Fruit fly (Drosophila melanogaster) whole organism, wandering third instar larva: ENCODE measurements around the gene CG10561.
A peak's percentile ranks its signal among the peaks of the same experiment; 100 is the strongest.

Source experiments
- Abd-B ChIP-seq: fragments of >200 bp; optimal IDR thresholded peaks from 2 replicates; lab custom pipeline; 2017; ENCODE audit warnings: missing biosample characterization, missing genetic modification characterization
- CG32264 ChIP-seq: fragments of 200-800 bp; sonication (Bioruptor generic); optimal IDR thresholded peaks from 2 replicates; lab custom pipeline; 2016; ENCODE audit warnings: missing biosample characterization, missing genetic modification characterization
- CG9705 ChIP-seq: fragments of 200-800 bp; sonication (Bioruptor generic); optimal IDR thresholded peaks from 2 replicates; lab custom pipeline; 2018; ENCODE audit warnings: missing biosample characterization, mild to moderate bottlenecking, missing genetic modification characterization
- CrebA ChIP-seq: fragments of 200-800 bp; sonication (Bioruptor generic); optimal IDR thresholded peaks from 2 replicates; lab custom pipeline; 2016; ENCODE audit warnings: missing biosample characterization, mild to moderate bottlenecking, missing genetic modification characterization, borderline replicate concordance
- Dfd ChIP-seq: fragments of >200 bp; optimal IDR thresholded peaks from 2 replicates; lab custom pipeline; 2017; ENCODE audit warnings: missing biosample characterization, missing genetic modification characterization
- Dif ChIP-seq: fragments of 200-275, 200-300 bp; sonication (Bioruptor generic); optimal IDR thresholded peaks from 2 replicates; lab custom pipeline; 2018; ENCODE audit warnings: missing biosample characterization, missing genetic modification characterization; ENCODE audit not compliant: partially characterized antibody
- GATAd ChIP-seq: sonication (Bioruptor generic); optimal IDR thresholded peaks from 2 replicates; lab custom pipeline; 2016; ENCODE audit warnings: missing biosample characterization, missing genetic modification characterization
- HLH106 ChIP-seq: fragments of 200-800 bp; optimal IDR thresholded peaks from 3 replicates; lab custom pipeline; 2019; ENCODE audit warnings: missing biosample characterization, mild to moderate bottlenecking, missing genetic modification characterization, moderate library complexity
- Hnf4 ChIP-seq: fragments of 200-800 bp; sonication (Bioruptor generic); optimal IDR thresholded peaks from 2 replicates; lab custom pipeline; 2016; ENCODE audit warnings: missing biosample characterization, mild to moderate bottlenecking, missing genetic modification characterization
- Hr78 ChIP-seq: fragments of >200 bp; optimal IDR thresholded peaks from 2 replicates; lab custom pipeline; 2017; ENCODE audit warnings: missing biosample characterization, missing genetic modification characterization
- Hr83 ChIP-seq: fragments of 200-300 bp; sonication (Bioruptor generic); optimal IDR thresholded peaks from 2 replicates; lab custom pipeline; 2016; ENCODE audit warnings: missing biosample characterization, mild to moderate bottlenecking, missing genetic modification characterization, moderate library complexity; ENCODE audit not compliant: poor library complexity, severe bottlenecking
- Jra ChIP-seq: sonication (Bioruptor generic); optimal IDR thresholded peaks from 2 replicates; lab custom pipeline; 2016; ENCODE audit warnings: missing biosample characterization, missing genetic modification characterization
- Mio ChIP-seq: sonication (Bioruptor generic); optimal IDR thresholded peaks from 2 replicates; lab custom pipeline; 2016; ENCODE audit warnings: missing biosample characterization, missing genetic modification characterization
- Myc ChIP-seq: fragments of >200 bp; optimal IDR thresholded peaks from 2 replicates; lab custom pipeline; 2017
- N ChIP-seq: fragments of >200 bp; optimal IDR thresholded peaks from 2 replicates; lab custom pipeline; 2018; ENCODE audit warnings: missing biosample characterization, missing external identifiers, missing genetic modification characterization
- OdsH ChIP-seq: fragments of 200-800 bp; sonication (Bioruptor generic); optimal IDR thresholded peaks from 2 replicates; lab custom pipeline; 2016; ENCODE audit warnings: missing biosample characterization, mild to moderate bottlenecking, missing genetic modification characterization
- Rel ChIP-seq, 2 experiments: fragments of 200-800 bp; sonication (Bioruptor generic) in 1 of 2; optimal IDR thresholded peaks; 2 replicates in 1 of 2; 3 replicates in 1 of 2; lab custom pipeline; 2016 to 2019; ENCODE audit warnings: mild to moderate bottlenecking in 2 of 2, missing biosample characterization in 2 of 2, missing genetic modification characterization in 2 of 2, moderate library complexity in 1 of 2
- Sp1 ChIP-seq: fragments of 200-800 bp; sonication (Bioruptor generic); optimal IDR thresholded peaks from 3 replicates; lab custom pipeline; 2019; ENCODE audit warnings: missing biosample characterization, mild to moderate bottlenecking, missing genetic modification characterization, moderate library complexity
- Vsx2 ChIP-seq: fragments of 200-300, 225-300 bp; sonication (Bioruptor generic); optimal IDR thresholded peaks from 2 replicates; lab custom pipeline; 2018; ENCODE audit warnings: missing biosample characterization, missing genetic modification characterization; ENCODE audit not compliant: partially characterized antibody
- br ChIP-seq: fragments of 200-800 bp; sonication (Bioruptor generic); optimal IDR thresholded peaks from 2 replicates; lab custom pipeline; 2016; ENCODE audit warnings: missing biosample characterization, missing genetic modification characterization
- brk ChIP-seq: fragments of 200-800 bp; sonication (Bioruptor generic); optimal IDR thresholded peaks from 2 replicates; lab custom pipeline; 2016; ENCODE audit warnings: missing biosample characterization, mild to moderate bottlenecking, missing genetic modification characterization
- dl ChIP-seq, 2 experiments: fragments of 175-275, 200-275 bp in 1 of 2; fragments of 200-275 bp in 1 of 2; sonication (Bioruptor generic); optimal IDR thresholded peaks; lab custom pipeline; 2018; ENCODE audit warnings: mild to moderate bottlenecking in 2 of 2, missing biosample characterization in 2 of 2, missing genetic modification characterization in 2 of 2, moderate library complexity in 2 of 2; ENCODE audit not compliant: partially characterized antibody in 2 of 2, insufficient read depth in 1 of 2
- dmrt93B ChIP-seq: fragments of 200-800 bp; sonication (Bioruptor generic); optimal IDR thresholded peaks from 2 replicates; lab custom pipeline; 2018; ENCODE audit warnings: missing biosample characterization, mild to moderate bottlenecking, missing genetic modification characterization
- dsf ChIP-seq: sonication (Bioruptor generic); optimal IDR thresholded peaks from 2 replicates; lab custom pipeline; 2016; ENCODE audit warnings: missing biosample characterization, missing genetic modification characterization, borderline replicate concordance
- ey ChIP-seq: fragments of 200-800 bp; sonication (Bioruptor generic); optimal IDR thresholded peaks from 2 replicates; lab custom pipeline; 2016; ENCODE audit warnings: missing biosample characterization, missing genetic modification characterization
- foxo ChIP-seq, 2 experiments: fragments of 200-800 bp; sonication (Bioruptor generic); optimal IDR thresholded peaks; 2 replicates in 1 of 2; 3 replicates in 1 of 2; lab custom pipeline; 2016 to 2017; ENCODE audit warnings: missing biosample characterization in 2 of 2, missing genetic modification characterization in 2 of 2
- fru ChIP-seq: fragments of 200-800 bp; sonication (Bioruptor generic); optimal IDR thresholded peaks from 3 replicates; lab custom pipeline; 2016; ENCODE audit warnings: missing biosample characterization, mild to moderate bottlenecking, missing genetic modification characterization
- h ChIP-seq: fragments of 200-800 bp; sonication (Bioruptor generic); optimal IDR thresholded peaks from 3 replicates; lab custom pipeline; 2016; ENCODE audit warnings: missing biosample characterization, mild to moderate bottlenecking, missing genetic modification characterization
- jim ChIP-seq: fragments of 175-275, 200-325 bp; sonication (Bioruptor generic); optimal IDR thresholded peaks from 2 replicates; lab custom pipeline; 2016; ENCODE audit warnings: missing biosample characterization, mild to moderate bottlenecking, missing genetic modification characterization
- lola ChIP-seq: fragments of >200 bp; optimal IDR thresholded peaks from 2 replicates; lab custom pipeline; 2017; ENCODE audit warnings: missing biosample characterization, missing genetic modification characterization
- pan ChIP-seq: fragments of >200 bp; optimal IDR thresholded peaks from 2 replicates; lab custom pipeline; 2017
- psq ChIP-seq: fragments of 200-800 bp; sonication (Bioruptor generic); optimal IDR thresholded peaks from 3 replicates; lab custom pipeline; 2017; ENCODE audit warnings: missing biosample characterization, mild to moderate bottlenecking, missing genetic modification characterization, moderate library complexity
- rgr ChIP-seq: fragments of 200-800 bp; sonication (Bioruptor generic); optimal IDR thresholded peaks from 3 replicates; lab custom pipeline; 2016; ENCODE audit warnings: missing biosample characterization, mild to moderate bottlenecking, missing genetic modification characterization
- sage ChIP-seq: fragments of 200-800 bp; sonication (Bioruptor generic); optimal IDR thresholded peaks from 2 replicates; lab custom pipeline; 2016; ENCODE audit warnings: missing biosample characterization, mild to moderate bottlenecking, missing genetic modification characterization
- sv ChIP-seq: fragments of 200-800 bp; sonication (Bioruptor generic); optimal IDR thresholded peaks from 3 replicates; lab custom pipeline; 2016; ENCODE audit warnings: missing biosample characterization, missing genetic modification characterization
- tai ChIP-seq: sonication (Bioruptor generic); optimal IDR thresholded peaks from 2 replicates; lab custom pipeline; 2016; ENCODE audit warnings: missing biosample characterization, missing genetic modification characterization
- usp ChIP-seq: fragments of >200 bp; optimal IDR thresholded peaks from 2 replicates; lab custom pipeline; 2017; ENCODE audit warnings: missing biosample characterization, missing genetic modification characterization
- woc ChIP-seq: sonication (Bioruptor generic); optimal IDR thresholded peaks from 2 replicates; lab custom pipeline; 2016; ENCODE audit warnings: missing biosample characterization, mild to moderate bottlenecking, missing genetic modification characterization

Gene CG10561

dm6 chr2L:19142176-19142870 lies 28.1 kb downstream of the CG10561 start:
- peak; percentile 61 for TF ChIP-seq fru (GFP tag; lab: Kevin White, UChicago)
- TF ChIP-seq tai (GFP tag; lab: Kevin White, UChicago), result no peak
- no peak for TF ChIP-seq dmrt93B
- TF ChIP-seq pan (lab: Kevin White, UChicago), result no peak
- no peak for TF ChIP-seq Dfd (GFP tag; lab: Kevin White, UChicago)
- TF ChIP-seq foxo (GFP tag; optimal IDR thresholded peaks at IDR 0.05; lab: Kevin White, UChicago), result peak in 1 of 2 experiments; percentile 48
- TF ChIP-seq OdsH (GFP tag; lab: Kevin White, UChicago), result peak; percentile 62
- no peak for TF ChIP-seq Mio
- no peak for TF ChIP-seq jim (GFP tag; lab: Kevin White, UChicago)
- peak; percentile 44 for TF ChIP-seq psq (GFP tag; lab: Kevin White, UChicago)
- TF ChIP-seq usp, result no peak
- no peak for TF ChIP-seq dsf
- TF ChIP-seq Hr78 (GFP tag; lab: Kevin White, UChicago), result no peak
- TF ChIP-seq N (GFP tag; lab: Kevin White, UChicago), result no peak
- TF ChIP-seq woc (GFP tag; lab: Kevin White, UChicago), result no peak
- peak; percentile 47 for TF ChIP-seq h
- TF ChIP-seq ey (GFP tag; lab: Kevin White, UChicago), result peak; percentile 56
- peak; percentile 38 for TF ChIP-seq Hnf4 (GFP tag; lab: Kevin White, UChicago)
- TF ChIP-seq sv (GFP tag; lab: Kevin White, UChicago), result no peak
- TF ChIP-seq lola (GFP tag; lab: Kevin White, UChicago), result no peak
- TF ChIP-seq HLH106 (tag; lab: Kevin White, UChicago), result peak; percentile 32
- no peak for TF ChIP-seq CrebA (GFP tag; lab: Kevin White, UChicago)
- no peak for TF ChIP-seq CG9705
- peak; percentile 58 for TF ChIP-seq rgr (GFP tag; lab: Kevin White, UChicago)
- no peak for TF ChIP-seq CG32264 (GFP tag; lab: Kevin White, UChicago)
- no peak for TF ChIP-seq Hr83 (GFP tag; lab: Kevin White, UChicago)
- no peak for TF ChIP-seq brk (GFP tag; lab: Kevin White, UChicago)
- peak; percentile 34 for TF ChIP-seq br (GFP tag; lab: Kevin White, UChicago)
- no peak for TF ChIP-seq GATAd (GFP tag; lab: Kevin White, UChicago)
- no peak for TF ChIP-seq Rel (GFP tag; optimal IDR thresholded peaks at IDR 0.05; lab: Kevin White, UChicago)
- TF ChIP-seq Rel (tag; optimal IDR thresholded peaks at IDR 0.05; lab: Kevin White, UChicago), result peak; percentile 37
- no peak for TF ChIP-seq Dif
- TF ChIP-seq Jra (GFP tag; lab: Kevin White, UChicago), result no peak
- TF ChIP-seq Vsx2 (GFP tag; lab: Kevin White, UChicago), result no peak
- no peak for TF ChIP-seq Abd-B (GFP tag; lab: Kevin White, UChicago)
- no peak for TF ChIP-seq Myc (lab: Kevin White, UChicago)
- TF ChIP-seq Sp1 (GFP tag; lab: Kevin White, UChicago), result peak; percentile 45
- TF ChIP-seq dl (GFP tag; optimal IDR thresholded peaks at IDR 0.05; lab: Kevin White, UChicago; ENCODE audit: insufficient read depth in 1 of 2, partially characterized antibody in 2 of 2), result no peak
- TF ChIP-seq sage, result peak; percentile 46

dm6 chr2L:19144115-19144514 lies 29.9 kb downstream of the CG10561 start:
- TF ChIP-seq tai (GFP tag; lab: Kevin White, UChicago) (no peak), pan (lab: Kevin White, UChicago) (peak; percentile 6), psq (GFP tag; lab: Kevin White, UChicago) (peak; percentile 64)
